Worm (Caenorhabditis elegans) whole organism, mixed stage, embryonic: ENCODE results near the gene par-1.

Source experiments
- bed-3 ChIP-seq: fragments of 200-800 bp; sonication (Bioruptor generic); optimal IDR thresholded peaks from 3 replicates; lab custom pipeline; 2018; ENCODE audit warnings: mild to moderate bottlenecking, missing genetic modification characterization, moderate library complexity, missing compliant biosample characterization
- blmp-1 ChIP-seq: fragments of 150-350 bp; optimal IDR thresholded peaks from 2 replicates; lab custom pipeline; 2014; ENCODE audit warnings: missing biosample characterization, missing genetic modification characterization
- ceh-39 ChIP-seq: fragments of 150-350 bp; optimal IDR thresholded peaks from 2 replicates; lab custom pipeline; 2014; ENCODE audit warnings: missing biosample characterization, missing genetic modification characterization
- ceh-43 ChIP-seq: fragments of 200-800 bp; sonication (Bioruptor generic); optimal IDR thresholded peaks from 2 replicates; lab custom pipeline; 2018; ENCODE audit warnings: mild to moderate bottlenecking, missing genetic modification characterization, moderate library complexity, missing compliant biosample characterization
- ces-1 ChIP-seq: fragments of 150-350 bp; optimal IDR thresholded peaks from 2 replicates; lab custom pipeline; 2014; ENCODE audit warnings: missing biosample characterization, missing genetic modification reagents, missing genetic modification characterization
- cnd-1 ChIP-seq: fragments of 200-800 bp; sonication (Bioruptor generic); optimal IDR thresholded peaks from 2 replicates; lab custom pipeline; 2018; ENCODE audit warnings: mild to moderate bottlenecking, missing genetic modification characterization, missing compliant biosample characterization
- drap-1 ChIP-seq: fragments of 200-800 bp; sonication (Bioruptor generic); optimal IDR thresholded peaks from 3 replicates; lab custom pipeline; 2018; ENCODE audit warnings: mild to moderate bottlenecking, missing genetic modification characterization, missing compliant biosample characterization
- elt-1 ChIP-seq: sonication (generic microtip); optimal IDR thresholded peaks from 2 replicates; lab custom pipeline; 2017; ENCODE audit warnings: missing genetic modification characterization, mild to moderate bottlenecking, missing compliant biosample characterization, antibody characterized with exemption, moderate library complexity, borderline replicate concordance; ENCODE audit not compliant: insufficient read depth
- flh-1 ChIP-seq: fragments of 200-800 bp; sonication (Bioruptor generic); optimal IDR thresholded peaks from 2 replicates; lab custom pipeline; 2018; ENCODE audit warnings: mild to moderate bottlenecking, missing genetic modification characterization, moderate library complexity, missing compliant biosample characterization
- ham-2 ChIP-seq: fragments of 200-800 bp; sonication (Bioruptor generic); optimal IDR thresholded peaks from 2 replicates; lab custom pipeline; 2018; ENCODE audit warnings: mild to moderate bottlenecking, missing genetic modification characterization, missing compliant biosample characterization
- lin-13 ChIP-seq: fragments of 150-350 bp; optimal IDR thresholded peaks from 2 replicates; lab custom pipeline; 2014; ENCODE audit warnings: missing biosample characterization, missing genetic modification characterization
- lin-32 ChIP-seq: fragments of 200-800 bp; sonication (Bioruptor generic); optimal IDR thresholded peaks from 2 replicates; lab custom pipeline; 2018; ENCODE audit warnings: mild to moderate bottlenecking, missing genetic modification characterization, missing compliant biosample characterization
- lsy-2 ChIP-seq: fragments of 150-350 bp; optimal IDR thresholded peaks from 2 replicates; lab custom pipeline; 2014; ENCODE audit warnings: missing biosample characterization, missing genetic modification characterization
- mab-5 ChIP-seq: fragments of 150-350 bp; optimal IDR thresholded peaks from 2 replicates; lab custom pipeline; 2014; ENCODE audit warnings: missing biosample characterization, missing genetic modification characterization
- mep-1 ChIP-seq: fragments of 150-350 bp; optimal IDR thresholded peaks from 2 replicates; lab custom pipeline; 2017; ENCODE audit warnings: missing biosample characterization, missing genetic modification reagents, missing genetic modification characterization, inconsistent platforms
- mls-2 ChIP-seq: sonication (generic microtip); optimal IDR thresholded peaks from 2 replicates; lab custom pipeline; 2016; ENCODE audit warnings: mild to moderate bottlenecking, missing genetic modification characterization, moderate library complexity, missing compliant biosample characterization
- nhr-12 ChIP-seq: fragments of 150-350 bp; optimal IDR thresholded peaks from 2 replicates; lab custom pipeline; 2014; ENCODE audit warnings: missing biosample characterization, missing genetic modification characterization
- nhr-2 ChIP-seq: fragments of 150-350 bp; optimal IDR thresholded peaks from 2 replicates; lab custom pipeline; 2014; ENCODE audit warnings: missing biosample characterization, missing genetic modification characterization
- nhr-237 ChIP-seq: fragments of 150-350 bp; optimal IDR thresholded peaks from 2 replicates; lab custom pipeline; 2014; ENCODE audit warnings: missing biosample characterization, missing genetic modification characterization
- nhr-28 ChIP-seq: fragments of 150-350 bp; optimal IDR thresholded peaks from 2 replicates; lab custom pipeline; 2014; ENCODE audit warnings: missing biosample characterization, missing genetic modification characterization
- nhr-76 ChIP-seq: sonication (generic microtip); optimal IDR thresholded peaks from 2 replicates; lab custom pipeline; 2017; ENCODE audit warnings: missing biosample characterization, missing genetic modification characterization
- pha-4 ChIP-seq: fragments of 150-350 bp; optimal IDR thresholded peaks from 2 replicates; lab custom pipeline; 2018; ENCODE audit warnings: missing biosample characterization, missing genetic modification reagents, missing genetic modification characterization
- sem-2 ChIP-seq: fragments of 200-800 bp; sonication (Bioruptor generic); optimal IDR thresholded peaks from 2 replicates; lab custom pipeline; 2018; ENCODE audit warnings: mild to moderate bottlenecking, missing genetic modification characterization, missing compliant biosample characterization
- snpc-4 ChIP-seq: fragments of 150-350 bp; optimal IDR thresholded peaks from 2 replicates; lab custom pipeline; 2014; ENCODE audit warnings: missing biosample characterization, missing genetic modification characterization
- tbx-8 ChIP-seq: fragments of 200-800 bp; sonication (Bioruptor generic); optimal IDR thresholded peaks from 2 replicates; lab custom pipeline; 2018; ENCODE audit warnings: mild to moderate bottlenecking, missing genetic modification characterization, moderate library complexity, missing compliant biosample characterization
- unc-120 ChIP-seq: sonication (generic microtip); optimal IDR thresholded peaks from 2 replicates; lab custom pipeline; 2017; ENCODE audit warnings: missing genetic modification characterization, missing compliant biosample characterization; ENCODE audit not compliant: poor library complexity, severe bottlenecking
- unc-39 ChIP-seq: fragments of 150-350 bp; optimal IDR thresholded peaks from 2 replicates; lab custom pipeline; 2014; ENCODE audit warnings: missing biosample characterization, missing genetic modification characterization
- unc-62 ChIP-seq: fragments of 150-350 bp; optimal IDR thresholded peaks from 2 replicates; lab custom pipeline; 2014; ENCODE audit warnings: missing biosample characterization, missing genetic modification reagents, missing genetic modification characterization
- zip-8 ChIP-seq: fragments of 150-350 bp; optimal IDR thresholded peaks from 2 replicates; lab custom pipeline; 2014; ENCODE audit warnings: missing biosample characterization, missing genetic modification characterization
- ztf-11 ChIP-seq: fragments of 150-350 bp; optimal IDR thresholded peaks from 2 replicates; lab custom pipeline; 2014; ENCODE audit warnings: missing biosample characterization, missing genetic modification characterization

par-1 gene

DNA sequence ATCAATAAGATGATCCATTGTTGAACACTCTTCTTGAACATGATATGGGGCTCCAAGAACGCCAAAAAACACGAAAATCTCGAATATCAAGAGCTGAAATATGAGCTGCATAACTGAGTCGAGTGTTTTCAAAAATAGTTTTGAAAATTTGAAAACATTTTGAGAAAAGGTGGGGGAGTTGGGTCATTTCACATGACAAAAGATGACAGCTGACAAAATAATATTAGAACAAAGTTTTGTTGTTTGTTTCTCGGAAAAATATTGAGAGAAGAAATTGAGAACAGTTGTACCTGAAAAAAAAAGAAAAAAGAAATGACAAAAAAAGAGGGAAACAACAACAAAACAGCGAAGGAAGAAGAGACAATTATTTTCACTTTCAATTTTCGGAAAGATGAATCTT lies 46.6 kb downstream of the par-1 start, which contains the start of the genes D1086.2 and D1086.1:
D1086.2 (minus strand) TSS at position 150 of the 400 bp plus-strand sequence.
D1086.1 (plus strand) TSS at position 340 of the 400 bp plus-strand sequence.
- TF ChIP-seq lsy-2 (tag; lab: Kevin White, UChicago) (no peak), ces-1 (no peak), mab-5 (no peak), nhr-28 (tag; lab: Kevin White, UChicago) (no peak), sem-2 (GFP tag; lab: Kevin White, UChicago) (no peak), elt-1 (tag; lab: Kevin White, UChicago) (no peak), ceh-43 (GFP tag; lab: Kevin White, UChicago) (no peak), ceh-39 (tag; lab: Kevin White, UChicago) (no peak), blmp-1 (no peak), unc-62 (GFP tag; lab: Kevin White, UChicago) (no peak), lin-13 (tag; lab: Kevin White, UChicago) (no peak), mep-1 (tag; lab: Kevin White, UChicago) (no peak), zip-8 (no peak)

DNA sequence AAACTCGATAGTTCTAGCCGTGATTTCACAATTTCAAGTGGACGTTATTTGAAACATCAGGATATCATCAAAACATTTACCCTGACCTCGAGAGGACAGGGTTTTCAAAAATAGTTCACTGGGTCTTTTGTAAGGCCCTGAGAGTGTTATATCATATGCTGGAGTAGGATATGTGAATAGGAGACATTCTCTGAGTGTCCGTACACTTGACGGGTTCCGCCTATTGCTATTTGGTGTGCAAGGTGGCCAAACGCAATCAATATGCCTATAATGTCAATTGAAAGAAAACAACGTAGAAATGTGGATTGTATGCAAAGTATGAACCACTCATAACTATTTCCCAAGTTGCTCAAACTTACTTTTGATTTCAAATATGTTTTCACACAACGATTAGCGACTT lies 47.8 kb downstream of the par-1 start:
- TF ChIP-seq elt-1 (tag; lab: Kevin White, UChicago) (no peak), pha-4 (no peak), ces-1 (no peak), blmp-1 (no peak), mep-1 (tag; lab: Kevin White, UChicago) (no peak), ztf-11 (tag; lab: Kevin White, UChicago) (no peak), nhr-28 (tag; lab: Kevin White, UChicago) (no peak), sem-2 (GFP tag; lab: Kevin White, UChicago) (no peak), zip-8 (no peak), nhr-12 (tag; lab: Kevin White, UChicago) (no peak)

DNA sequence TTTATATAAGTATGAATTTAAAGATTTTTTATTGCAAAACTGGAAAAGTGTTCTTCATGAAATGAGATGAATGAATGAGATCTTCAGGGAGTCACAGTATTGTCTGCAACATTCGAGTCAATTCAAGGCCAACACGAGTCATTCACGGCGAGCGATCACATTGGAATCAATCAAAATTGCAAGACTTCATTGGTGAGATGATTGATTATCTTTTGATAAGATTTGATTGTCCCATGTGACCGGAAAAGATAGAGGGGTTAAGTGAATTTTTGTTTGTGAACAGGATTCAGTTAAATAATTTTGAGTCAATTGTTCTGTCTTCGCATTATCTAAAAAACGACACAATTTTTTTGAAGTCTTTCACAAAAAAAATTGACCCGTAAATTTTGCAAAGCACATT lies 50.2 kb downstream of the par-1 start:
- no peak for TF ChIP-seq tbx-8 (GFP tag; lab: Kevin White, UChicago)
- TF ChIP-seq unc-62 (GFP tag; lab: Kevin White, UChicago) = peak; percentile 26
- TF ChIP-seq, all 35 proteins: peak for 1

DNA sequence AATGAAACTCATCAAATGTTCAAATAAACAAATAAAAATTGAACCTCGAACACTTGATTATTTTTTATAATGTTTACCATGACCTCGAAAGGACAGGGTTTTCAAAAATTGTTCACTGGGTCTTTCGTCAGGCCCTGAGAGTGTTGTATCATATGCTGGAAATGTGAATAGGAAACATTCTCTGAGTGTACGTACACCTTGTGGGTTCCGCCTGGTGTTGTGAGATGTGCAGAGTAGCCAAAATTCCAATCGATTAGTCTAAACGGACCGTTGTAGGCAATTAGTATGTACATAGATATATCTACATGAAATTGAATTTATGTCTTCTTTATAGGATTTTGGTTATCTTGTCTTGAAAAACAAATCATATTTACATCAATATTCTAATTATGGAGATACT lies 50.6 kb downstream of the par-1 start:
- TF ChIP-seq lsy-2 (tag; lab: Kevin White, UChicago) = no peak
- TF ChIP-seq ham-2 (GFP tag; lab: Kevin White, UChicago) = no peak
- TF ChIP-seq pha-4 = no peak
- TF ChIP-seq ztf-11 (tag; lab: Kevin White, UChicago) = no peak
- no peak for TF ChIP-seq snpc-4 (tag; lab: Kevin White, UChicago)
- no peak for TF ChIP-seq mep-1 (tag; lab: Kevin White, UChicago)
- TF ChIP-seq nhr-12 (tag; lab: Kevin White, UChicago) = no peak

DNA sequence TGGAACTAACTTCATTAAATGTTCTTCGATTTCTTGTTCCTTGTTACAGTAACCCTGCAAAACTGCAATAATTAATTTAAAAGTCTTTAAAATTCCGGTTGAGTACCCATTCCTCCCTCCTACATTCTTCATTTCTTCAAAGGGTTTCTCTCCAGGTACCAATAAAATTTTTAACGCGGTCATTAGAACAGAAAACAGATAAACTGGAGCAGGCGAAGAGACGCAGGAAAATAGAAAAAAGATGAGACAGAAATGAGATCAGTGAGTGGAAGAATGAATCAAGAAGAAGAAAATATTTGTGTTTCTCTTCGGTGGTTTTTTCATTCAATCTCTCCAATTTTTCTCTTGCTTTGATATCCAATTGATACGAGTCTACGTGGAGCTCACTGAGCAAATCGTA lies 51.4 kb downstream of the par-1 start, which contains the start of gene D1086.8:
D1086.8 (plus strand) TSS at position 301 of the 400 bp plus-strand sequence.
- TF ChIP-seq ceh-39 (tag; lab: Kevin White, UChicago) (no peak), snpc-4 (tag; lab: Kevin White, UChicago) (no peak), nhr-2 (tag; lab: Kevin White, UChicago) (no peak), lsy-2 (tag; lab: Kevin White, UChicago) (no peak), cnd-1 (no peak), bed-3 (no peak), unc-39 (tag; lab: Kevin White, UChicago) (no peak), unc-120 (no peak), nhr-76 (no peak), unc-62 (GFP tag; lab: Kevin White, UChicago) (no peak), elt-1 (tag; lab: Kevin White, UChicago) (no peak), flh-1 (GFP tag; lab: Kevin White, UChicago) (no peak), blmp-1 (no peak), drap-1 (GFP tag; lab: Kevin White, UChicago) (no peak)

DNA sequence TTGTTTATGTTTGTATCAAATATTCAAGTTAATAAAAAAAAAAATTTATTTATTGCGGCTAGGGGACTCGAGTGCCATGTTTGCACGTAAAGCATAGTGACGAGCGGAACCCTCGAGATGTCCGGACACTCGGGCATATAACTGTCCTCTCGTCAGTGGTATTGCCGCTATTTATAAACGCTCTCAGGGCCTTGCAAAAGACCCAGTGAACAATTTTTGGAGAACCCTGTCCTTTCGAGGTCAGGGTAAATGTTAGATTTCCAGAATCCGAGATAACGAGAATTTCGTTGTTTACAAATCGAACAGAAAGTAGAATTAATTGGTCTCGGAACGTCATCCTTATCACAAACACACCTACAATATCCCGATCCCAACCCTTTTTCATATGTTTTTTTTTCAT lies 52.8 kb downstream of the par-1 start, which contains the start of gene D1086.3:
D1086.3 (plus strand) TSS at position 390 of the 400 bp plus-strand sequence.
- TF ChIP-seq lin-13 (tag; lab: Kevin White, UChicago) = no peak
- no peak for TF ChIP-seq nhr-2 (tag; lab: Kevin White, UChicago)
- no peak for TF ChIP-seq unc-62 (GFP tag; lab: Kevin White, UChicago)
- TF ChIP-seq lsy-2 (tag; lab: Kevin White, UChicago) = no peak
- no peak for TF ChIP-seq nhr-237 (tag; lab: Kevin White, UChicago)
- no peak for TF ChIP-seq lin-32 (GFP tag; lab: Kevin White, UChicago)
- no peak for TF ChIP-seq ztf-11 (tag; lab: Kevin White, UChicago)
- no peak for TF ChIP-seq pha-4
- TF ChIP-seq unc-120 = no peak
- TF ChIP-seq mls-2 = no peak
- no peak for TF ChIP-seq nhr-28 (tag; lab: Kevin White, UChicago)
- no peak for TF ChIP-seq bed-3
